Worm (Caenorhabditis elegans) whole organism, young adult: ENCODE measurements around the gene lin-14.

Experiments used
- B0336.3 ChIP-seq: fragments of 200-800 bp; sonication (Bioruptor generic); IDR thresholded peaks from 2 replicates; pipeline ENCODE4 v1.3.6; 2022; ENCODE audit warnings: missing genetic modification characterization, missing compliant biosample characterization
- C06A6.2 ChIP-seq: fragments of 200-800 bp; sonication (Bioruptor generic); conservative IDR thresholded peaks from 2 replicates; pipeline ENCODE4 v1.3.6; 2022; ENCODE audit warnings: missing genetic modification characterization, missing compliant biosample characterization
- D2030.7 ChIP-seq: fragments of 200-800 bp; sonication (Bioruptor generic); IDR thresholded peaks from 2 replicates; pipeline ENCODE4 v1.3.6; 2022; ENCODE audit warnings: missing genetic modification reagents, missing genetic modification characterization, missing compliant biosample characterization
- F22D6.2 ChIP-seq: sonication (generic microtip); optimal IDR thresholded peaks from 2 replicates; lab custom pipeline; 2016; ENCODE audit warnings: mild to moderate bottlenecking, missing genetic modification characterization, missing compliant biosample characterization
- F23B12.7 ChIP-seq: sonication (generic microtip); optimal IDR thresholded peaks from 2 replicates; lab custom pipeline; 2017; ENCODE audit warnings: missing genetic modification characterization, mild to moderate bottlenecking, missing compliant biosample characterization, antibody characterized with exemption, moderate library complexity; ENCODE audit not compliant: insufficient read depth
- F57C9.4 ChIP-seq: sonication (generic microtip); optimal IDR thresholded peaks from 2 replicates; lab custom pipeline; 2017; ENCODE audit warnings: mild to moderate bottlenecking, missing genetic modification characterization, missing compliant biosample characterization
- K12H6.12 ChIP-seq: fragments of 200-800 bp; sonication (Bioruptor generic); optimal IDR thresholded peaks from 2 replicates; lab custom pipeline; 2018; ENCODE audit warnings: mild to moderate bottlenecking, missing genetic modification characterization, missing compliant biosample characterization
- Y53F4B.3 ChIP-seq: fragments of 200-800 bp; sonication (Bioruptor generic); IDR thresholded peaks from 2 replicates; pipeline ENCODE4 v1.3.6; 2022; ENCODE audit warnings: missing genetic modification reagents, missing genetic modification characterization, missing compliant biosample characterization
- Y56A3A.18 ChIP-seq: fragments of 200-800 bp; sonication (Bioruptor generic); IDR thresholded peaks from 2 replicates; pipeline ENCODE4 v1.3.6; 2022; ENCODE audit warnings: missing genetic modification reagents, missing genetic modification characterization, missing compliant biosample characterization
- aptf-2 ChIP-seq: fragments of 200-800 bp; sonication (Bioruptor generic); conservative IDR thresholded peaks from 2 replicates; pipeline ENCODE4 v1.3.6; 2022; ENCODE audit warnings: missing genetic modification reagents, missing genetic modification characterization, missing compliant biosample characterization
- bed-2 ChIP-seq: fragments of 200-800 bp; sonication (Bioruptor generic); IDR thresholded peaks from 2 replicates; pipeline ENCODE4 v1.3.6; 2022; ENCODE audit warnings: missing genetic modification reagents, missing genetic modification characterization, missing compliant biosample characterization
- cebp-1 ChIP-seq, 2 experiments: fragments of 200-800 bp in 1 of 2; sonication (Bioruptor generic) in 1 of 2; sonication (generic microtip) in 1 of 2; IDR thresholded peaks in 1 of 2; optimal IDR thresholded peaks in 1 of 2; 2 replicates each; pipeline versions ENCODE4 v1.3.6 to Lab custom; 2017 to 2022; ENCODE audit warnings: missing compliant biosample characterization in 2 of 2, missing genetic modification characterization in 2 of 2, mild to moderate bottlenecking in 1 of 2, missing genetic modification reagents in 1 of 2, moderate library complexity in 1 of 2
- ceh-100 ChIP-seq: fragments of 200-800 bp; sonication (Bioruptor generic); IDR thresholded peaks from 2 replicates; pipeline ENCODE4 v1.3.6; 2022; ENCODE audit warnings: missing genetic modification reagents, missing genetic modification characterization, missing compliant biosample characterization
- ceh-58 ChIP-seq: fragments of 200-800 bp; sonication (Bioruptor generic); IDR thresholded peaks from 2 replicates; pipeline ENCODE4 v1.3.6; 2022; ENCODE audit warnings: missing genetic modification characterization, missing compliant biosample characterization
- ceh-79 ChIP-seq: sonication (generic microtip); optimal IDR thresholded peaks from 2 replicates; lab custom pipeline; 2017; ENCODE audit warnings: mild to moderate bottlenecking, missing genetic modification characterization, missing compliant biosample characterization
- ceh-91 ChIP-seq: fragments of 200-800 bp; sonication (Bioruptor generic); IDR thresholded peaks from 2 replicates; pipeline ENCODE4 v1.3.6; 2022; ENCODE audit warnings: missing genetic modification reagents, missing genetic modification characterization, missing compliant biosample characterization
- chd-7 ChIP-seq: sonication (generic microtip); optimal IDR thresholded peaks from 2 replicates; lab custom pipeline; 2016; ENCODE audit warnings: mild to moderate bottlenecking, missing genetic modification characterization, moderate library complexity, missing compliant biosample characterization
- dpff-1 ChIP-seq: sonication (generic microtip); optimal IDR thresholded peaks from 2 replicates; lab custom pipeline; 2017; ENCODE audit warnings: mild to moderate bottlenecking, missing genetic modification characterization, missing compliant biosample characterization
- egrh-3 ChIP-seq: fragments of 200-800 bp; sonication (Bioruptor generic); IDR thresholded peaks from 2 replicates; pipeline ENCODE4 v1.3.6; 2022; ENCODE audit warnings: missing genetic modification reagents, missing genetic modification characterization, missing compliant biosample characterization
- fkh-3 ChIP-seq: sonication (generic microtip); optimal IDR thresholded peaks from 2 replicates; lab custom pipeline; 2016; ENCODE audit warnings: mild to moderate bottlenecking, missing genetic modification characterization, missing compliant biosample characterization
- gei-17 ChIP-seq: fragments of 200-800 bp; sonication (Bioruptor generic); optimal IDR thresholded peaks from 2 replicates; lab custom pipeline; 2018; ENCODE audit warnings: mild to moderate bottlenecking, missing genetic modification characterization, missing compliant biosample characterization
- him-1 ChIP-seq: sonication (generic microtip); optimal IDR thresholded peaks from 2 replicates; lab custom pipeline; 2016; ENCODE audit warnings: missing genotype, missing genetic modification reagents, missing genetic modification characterization, missing compliant biosample characterization
- hlh-26 ChIP-seq: fragments of 200-800 bp; sonication (Bioruptor generic); conservative IDR thresholded peaks from 2 replicates; pipeline ENCODE4 v1.3.6; 2022; ENCODE audit warnings: missing genetic modification reagents, missing genetic modification characterization, missing compliant biosample characterization
- hmg-1.2 ChIP-seq: fragments of 200-800 bp; sonication (Bioruptor generic); IDR thresholded peaks from 2 replicates; pipeline ENCODE4 v1.3.6; 2022; ENCODE audit warnings: missing genetic modification reagents, missing genetic modification characterization, missing compliant biosample characterization
- hmg-20 ChIP-seq: fragments of 200-800 bp; sonication (Bioruptor generic); IDR thresholded peaks from 2 replicates; pipeline ENCODE4 v1.3.6; 2022; ENCODE audit warnings: missing genetic modification reagents, missing genetic modification characterization, missing compliant biosample characterization
- hrde-1 ChIP-seq: sonication (generic microtip); optimal IDR thresholded peaks from 2 replicates; lab custom pipeline; 2016; ENCODE audit warnings: missing genetic modification characterization, mild to moderate bottlenecking, missing compliant biosample characterization, moderate library complexity, missing genotype, missing genetic modification reagents, borderline replicate concordance
- let-526 ChIP-seq: fragments of 200-800 bp; sonication (Bioruptor generic); IDR thresholded peaks from 2 replicates; pipeline ENCODE4 v1.3.6; 2022; ENCODE audit warnings: missing genetic modification reagents, missing genetic modification characterization, missing compliant biosample characterization
- lin-26 ChIP-seq: fragments of 200-800 bp; sonication (Bioruptor generic); IDR thresholded peaks from 2 replicates; pipeline ENCODE4 v1.3.6; 2022; ENCODE audit warnings: missing genetic modification reagents, missing genetic modification characterization, missing compliant biosample characterization
- lin-35 ChIP-seq, 3 experiments: fragments of 150-350 bp in 2 of 3; sonication (generic microtip) in 1 of 3; optimal IDR thresholded peaks; 2 replicates each; lab custom pipeline; 2014 to 2018; ENCODE audit warnings: missing biosample characterization in 3 of 3, missing genetic modification characterization in 3 of 3, missing genetic modification reagents in 3 of 3
- lin-54 ChIP-seq: fragments of 200-800 bp; sonication (Bioruptor generic); optimal IDR thresholded peaks from 2 replicates; lab custom pipeline; 2018; ENCODE audit warnings: mild to moderate bottlenecking, missing genetic modification characterization, missing compliant biosample characterization
- mcd-1 ChIP-seq: fragments of 200-800 bp; sonication (Bioruptor generic); IDR thresholded peaks from 2 replicates; pipeline ENCODE4 v1.3.6; 2022; ENCODE audit warnings: missing genetic modification reagents, missing genetic modification characterization, missing compliant biosample characterization
- nfyb-1 ChIP-seq: fragments of 200-800 bp; sonication (Bioruptor generic); IDR thresholded peaks from 2 replicates; pipeline ENCODE4 v1.3.6; 2022; ENCODE audit warnings: missing genetic modification reagents, missing genetic modification characterization, missing compliant biosample characterization
- nhr-120 ChIP-seq: fragments of 200-800 bp; sonication (Bioruptor generic); IDR thresholded peaks from 2 replicates; pipeline ENCODE4 v1.3.6; 2022; ENCODE audit warnings: missing genetic modification characterization, missing compliant biosample characterization
- nhr-179 ChIP-seq: sonication (generic microtip); optimal IDR thresholded peaks from 2 replicates; lab custom pipeline; 2016; ENCODE audit warnings: mild to moderate bottlenecking, missing genetic modification characterization, missing compliant biosample characterization
- nhr-80 ChIP-seq: sonication (generic microtip); optimal IDR thresholded peaks from 2 replicates; lab custom pipeline; 2016; ENCODE audit warnings: missing genetic modification characterization, missing compliant biosample characterization
- nhr-90 ChIP-seq: sonication (generic microtip); optimal IDR thresholded peaks from 2 replicates; lab custom pipeline; 2016; ENCODE audit warnings: missing genotype, mild to moderate bottlenecking, missing genetic modification characterization, missing compliant biosample characterization
- pbrm-1 ChIP-seq: fragments of 200-800 bp; sonication (Bioruptor generic); IDR thresholded peaks from 2 replicates; pipeline ENCODE4 v1.3.6; 2022; ENCODE audit warnings: missing genetic modification reagents, missing genetic modification characterization, missing compliant biosample characterization
- pha-4 ChIP-seq: fragments of 150-350 bp; sonication (generic microtip); optimal IDR thresholded peaks from 2 replicates; lab custom pipeline; 2014; ENCODE audit warnings: missing biosample characterization, missing genetic modification reagents, missing genetic modification characterization
- rpc-1 ChIP-seq, 2 experiments: fragments of 150-350 bp in 1 of 2; sonication (generic microtip) in 1 of 2; optimal IDR thresholded peaks; 2 replicates each; lab custom pipeline; 2014 to 2018; ENCODE audit warnings: missing biosample characterization in 1 of 2, missing genetic modification characterization in 1 of 2, missing genetic modification reagents in 1 of 2, missing genotype in 1 of 2
- sdz-38 ChIP-seq: sonication (generic microtip); optimal IDR thresholded peaks from 2 replicates; lab custom pipeline; 2016; ENCODE audit warnings: missing genotype, missing genetic modification characterization, missing compliant biosample characterization
- snpc-1.1 ChIP-seq: sonication (generic microtip); optimal IDR thresholded peaks from 2 replicates; lab custom pipeline; 2017; ENCODE audit warnings: missing genetic modification characterization, mild to moderate bottlenecking, missing compliant biosample characterization, antibody characterized with exemption, moderate library complexity, missing genotype, missing genetic modification reagents; ENCODE audit not compliant: insufficient read depth
- snpc-1.3 ChIP-seq: sonication (generic microtip); optimal IDR thresholded peaks from 2 replicates; lab custom pipeline; 2017; ENCODE audit warnings: missing genetic modification characterization, mild to moderate bottlenecking, missing compliant biosample characterization, antibody characterized with exemption, moderate library complexity, missing genotype, missing genetic modification reagents; ENCODE audit not compliant: insufficient read depth
- snpc-3.4 ChIP-seq: sonication (generic microtip); optimal IDR thresholded peaks from 2 replicates; lab custom pipeline; 2017; ENCODE audit warnings: missing genetic modification characterization, mild to moderate bottlenecking, missing compliant biosample characterization, antibody characterized with exemption, moderate library complexity, missing genotype, missing genetic modification reagents
- unc-130 ChIP-seq: sonication (generic microtip); optimal IDR thresholded peaks from 2 replicates; lab custom pipeline; 2016; ENCODE audit warnings: missing genetic modification reagents, missing genetic modification characterization, missing compliant biosample characterization
- zfh-2 ChIP-seq: fragments of 200-800 bp; sonication (Bioruptor generic); conservative IDR thresholded peaks from 2 replicates; pipeline ENCODE4 v1.3.6; 2022; ENCODE audit warnings: missing genetic modification reagents, missing genetic modification characterization, missing compliant biosample characterization
- ztf-26 ChIP-seq: sonication (generic microtip); optimal IDR thresholded peaks from 2 replicates; lab custom pipeline; 2017; ENCODE audit warnings: missing genetic modification characterization, missing compliant biosample characterization
- ztf-6 ChIP-seq: fragments of 200-800 bp; sonication (Bioruptor generic); IDR thresholded peaks from 2 replicates; pipeline ENCODE4 v1.3.6; 2022; ENCODE audit warnings: missing genetic modification reagents, missing genetic modification characterization, missing compliant biosample characterization

Gene lin-14

ce11 chrX:11471893-11472292 lies 6.5 kb downstream of the lin-14 start (continued):
- TF ChIP-seq C06A6.2 (GFP tag; lab: Robert Waterston, UW) = peak; percentile 51; the same call in 1 of the 2 replicates
- no peak for TF ChIP-seq hrde-1
- TF ChIP-seq gei-17 (GFP tag; lab: Kevin White, UChicago) = no peak
- TF ChIP-seq F23B12.7 (tag; lab: Kevin White, UChicago) = no peak
- no peak for TF ChIP-seq ceh-58
- TF ChIP-seq nhr-179 (tag; lab: Kevin White, UChicago) = no peak
- peak; percentile 73 for TF ChIP-seq zfh-2 (GFP tag; lab: Robert Waterston, UW)
- no peak for TF ChIP-seq D2030.7 (GFP tag; lab: Robert Waterston, UW)
- no peak for TF ChIP-seq sdz-38 (tag; lab: Kevin White, UChicago)
- peak; percentile 38 for TF ChIP-seq nhr-80 (tag; lab: Kevin White, UChicago)
- TF ChIP-seq snpc-1.3 (tag; lab: Kevin White, UChicago) = no peak
- no peak for TF ChIP-seq hlh-26 (GFP tag; lab: Robert Waterston, UW)
- TF ChIP-seq lin-35 (GFP tag; optimal IDR thresholded peaks at IDR 0.05; lab: Kevin White, UChicago) = peak in 1 of 3 experiments; percentile 7
- TF ChIP-seq aptf-2 (GFP tag; lab: Robert Waterston, UW) = no peak
- TF ChIP-seq pbrm-1 (GFP tag; lab: Robert Waterston, UW) = 0 out of 2 replicates have a peak, but pooled peaks have one; percentile 36
- 0 out of 2 replicates have a peak, but pooled peaks have one; percentile 34 for TF ChIP-seq let-526
- no peak for TF ChIP-seq hmg-20 (GFP tag; lab: Robert Waterston, UW)
- no peak for TF ChIP-seq F22D6.2 (tag; lab: Kevin White, UChicago)
- TF ChIP-seq lin-26 (GFP tag; lab: Robert Waterston, UW) = peak; percentile 46; the same call in 1 of the 2 replicates
- peak; percentile 2 for TF ChIP-seq ztf-26 (tag; lab: Kevin White, UChicago)
- peak; percentile 44; the same call in 1 of the 2 replicates for TF ChIP-seq B0336.3 (GFP tag; lab: Robert Waterston, UW)
- no peak for TF ChIP-seq egrh-3 (GFP tag; lab: Robert Waterston, UW)
- TF ChIP-seq him-1 (tag; lab: Kevin White, UChicago) = no peak
- no peak for TF ChIP-seq snpc-3.4
- TF ChIP-seq ztf-6 (GFP tag; lab: Robert Waterston, UW) = no peak
- no peak for TF ChIP-seq unc-130 (GFP tag; lab: Kevin White, UChicago)
- peak; percentile 79 for TF ChIP-seq nfyb-1
- no peak for TF ChIP-seq cebp-1 (GFP tag; IDR thresholded peaks at IDR 0.05; lab: Robert Waterston, UW)
- peak; percentile 71 for TF ChIP-seq cebp-1 (tag; optimal IDR thresholded peaks at IDR 0.05; lab: Kevin White, UChicago)
- no peak for TF ChIP-seq dpff-1 (tag; lab: Kevin White, UChicago)
- TF ChIP-seq ceh-79 (tag; lab: Kevin White, UChicago) = no peak
- TF ChIP-seq F57C9.4 (tag; lab: Kevin White, UChicago) = no peak
- peak; percentile 33 for TF ChIP-seq K12H6.12 (tag; lab: Kevin White, UChicago)
- no peak for TF ChIP-seq bed-2
- TF ChIP-seq nhr-120 (GFP tag; lab: Robert Waterston, UW) = no peak
- TF ChIP-seq fkh-3 = no peak
- TF ChIP-seq pha-4 (tag; lab: Kevin White, UChicago) = no peak
- TF ChIP-seq Y53F4B.3 (GFP tag; lab: Robert Waterston, UW) = no peak
- peak; percentile 44 for TF ChIP-seq hmg-1.2 (GFP tag; lab: Robert Waterston, UW)
- 0 out of 2 replicates have a peak, but pooled peaks have one; percentile 13 for TF ChIP-seq ceh-100
- TF ChIP-seq Y56A3A.18 (GFP tag; lab: Robert Waterston, UW) = no peak
- no peak for TF ChIP-seq lin-54 (GFP tag; lab: Kevin White, UChicago)
- TF ChIP-seq chd-7 (tag; lab: Kevin White, UChicago) = peak; percentile 66
- 0 out of 2 replicates have a peak, but pooled peaks have one; percentile 18 for TF ChIP-seq mcd-1 (GFP tag; lab: Robert Waterston, UW)
- peak; percentile 22 for TF ChIP-seq nhr-90 (tag; lab: Kevin White, UChicago)
- no peak for TF ChIP-seq snpc-1.1
- TF ChIP-seq rpc-1 (optimal IDR thresholded peaks at IDR 0.05; lab: Kevin White, UChicago) = no peak
- TF ChIP-seq rpc-1 (tag; optimal IDR thresholded peaks at IDR 0.05; lab: Kevin White, UChicago) = no peak
- TF ChIP-seq ceh-91 (GFP tag; lab: Robert Waterston, UW) = no peak
